Fruit fly (Drosophila melanogaster): Measurements from ENCODE around the gene sro.

- TF ChIP-seq psq (optimal IDR thresholded peaks at IDR 0.05) (no peak), Sin3A (optimal IDR thresholded peaks at IDR 0.05) (no peak), insv (optimal IDR thresholded peaks at IDR 0.05) (no peak), h (optimal IDR thresholded peaks at IDR 0.05) (no peak)
Observed at dm6 chr3R:29802753-29803313, 8.4 kb downstream of the sro start, which contains the start of the genes Etfb and CG7789.

Data from Kc167 (cell line).